Fruit fly (Drosophila melanogaster) whole organism, wandering third instar larva: ENCODE measurements around the gene Dic4.

Experiments used
- Vsx2 ChIP-seq: fragments of 200-300, 225-300 bp; sonication (Bioruptor generic); optimal IDR thresholded peaks from 2 replicates; lab custom pipeline; 2018; ENCODE audit warnings: missing biosample characterization, missing genetic modification characterization; ENCODE audit not compliant: partially characterized antibody
- foxo ChIP-seq, 2 experiments: fragments of 200-800 bp; sonication (Bioruptor generic); optimal IDR thresholded peaks; 2 replicates in 1 of 2; 3 replicates in 1 of 2; lab custom pipeline; 2016 to 2017; ENCODE audit warnings: missing biosample characterization in 2 of 2, missing genetic modification characterization in 2 of 2

dm6 chr3L:18675363-18675866 is 22.8 kb downstream of the Dic4 start, which contains the start of the genes GNBP2 and GNBP1:
- TF ChIP-seq Vsx2 (no peak), foxo (GFP tag; optimal IDR thresholded peaks at IDR 0.05; lab: Kevin White, UChicago) (peak in 1 of 2 experiments; percentile 93)
